Fruit fly (Drosophila melanogaster): Measurements from ENCODE around the gene CG1958.

Gene CG1958

dm6 chrX:7255153-7255552 is 11.6 kb upstream of the CG1958 start (continued):
- no peak for TF ChIP-seq exex (tag; optimal IDR thresholded peaks at IDR 0.05)
- TF ChIP-seq CG12942 (GFP tag; optimal IDR thresholded peaks at IDR 0.05): no peak
- no peak for TF ChIP-seq bowl (GFP tag; IDR thresholded peaks at IDR 0.05)
- peak; percentile 21 for TF ChIP-seq Meics (GFP tag; optimal IDR thresholded peaks at IDR 0.05)
- TF ChIP-seq Xrp1 (GFP tag; IDR thresholded peaks at IDR 0.05): peak; percentile 24; the same call in 1 of the 2 replicates
- peak; percentile 23; the same call in 1 of the 2 replicates for TF ChIP-seq lmd (GFP tag; IDR thresholded peaks at IDR 0.05)
- TF ChIP-seq da (GFP tag; optimal IDR thresholded peaks at IDR 0.05): no peak
- 0 out of 3 replicates have a peak, but pooled peaks have one; percentile 24 for TF ChIP-seq dysf (GFP tag; IDR thresholded peaks at IDR 0.05)
- no peak for TF ChIP-seq prd (optimal IDR thresholded peaks at IDR 0.05)
- TF ChIP-seq prd (GFP tag; IDR thresholded peaks at IDR 0.05): peak; percentile 61; the same call in 2 of the 3 replicates
- TF ChIP-seq NfI (GFP tag; optimal IDR thresholded peaks at IDR 0.05): no peak
- TF ChIP-seq Hmr (GFP tag; optimal IDR thresholded peaks at IDR 0.05): peak; percentile 21
- no peak for TF ChIP-seq CG2199 (GFP tag; IDR thresholded peaks at IDR 0.05)
- TF ChIP-seq org-1 (GFP tag; optimal IDR thresholded peaks at IDR 0.05): no peak
- TF ChIP-seq CG31388 (GFP tag; optimal IDR thresholded peaks at IDR 0.05): no peak
- peak; percentile 26 for TF ChIP-seq nmo (GFP tag; optimal IDR thresholded peaks at IDR 0.05)
- TF ChIP-seq HLH3B (GFP tag; IDR thresholded peaks at IDR 0.05): 0 out of 2 replicates have a peak, but pooled peaks have one; percentile 19
- no peak for TF ChIP-seq hbn (GFP tag; IDR thresholded peaks at IDR 0.05; ENCODE audit: partially characterized antibody)
- peak; percentile 10 for TF ChIP-seq CG10979 (tag; optimal IDR thresholded peaks at IDR 0.05)
- TF ChIP-seq Atf-2 (GFP tag; optimal IDR thresholded peaks at IDR 0.05): no peak
- no peak for TF ChIP-seq CG2889 (GFP tag; IDR thresholded peaks at IDR 0.05)
- TF ChIP-seq kni (GFP tag; optimal IDR thresholded peaks at IDR 0.05): no peak
- TF ChIP-seq Fer1 (GFP tag; optimal IDR thresholded peaks at IDR 0.05): peak; percentile 38
- peak; percentile 9 for TF ChIP-seq Sox102F (GFP tag; optimal IDR thresholded peaks at IDR 0.05)
- no peak for TF ChIP-seq Tbp (GFP tag; optimal IDR thresholded peaks at IDR 0.05)
- TF ChIP-seq vvl (GFP tag; IDR thresholded peaks at IDR 0.05): peak; percentile 42
- peak; percentile 36 for TF ChIP-seq CG2120 (GFP tag; optimal IDR thresholded peaks at IDR 0.05)
- no peak for TF ChIP-seq CHES-1-like (GFP tag; optimal IDR thresholded peaks at IDR 0.05)
- peak; percentile 66 for TF ChIP-seq CG18599 (GFP tag; optimal IDR thresholded peaks at IDR 0.05)
- TF ChIP-seq Hr51 (GFP tag; optimal IDR thresholded peaks at IDR 0.05): peak in 1 of 2 experiments; percentile 7
- no peak for TF ChIP-seq CG10267 (tag; optimal IDR thresholded peaks at IDR 0.05)
- TF ChIP-seq scrt (GFP tag; optimal IDR thresholded peaks at IDR 0.05): peak; percentile 47
- no peak for TF ChIP-seq oc (tag; optimal IDR thresholded peaks at IDR 0.05)
- no peak for TF ChIP-seq ci (GFP tag; IDR thresholded peaks at IDR 0.05)
- peak; percentile 30; the same call in 1 of the 2 replicates for TF ChIP-seq CG9932 (GFP tag; IDR thresholded peaks at IDR 0.05)
- no peak for TF ChIP-seq grn (GFP tag; optimal IDR thresholded peaks at IDR 0.05)
- TF ChIP-seq CG12391 (tag; optimal IDR thresholded peaks at IDR 0.05): peak; percentile 4
- TF ChIP-seq btn (GFP tag; optimal IDR thresholded peaks at IDR 0.05): no peak
- TF ChIP-seq Taf1 (GFP tag; IDR thresholded peaks at IDR 0.05): no peak
- TF ChIP-seq gem (tag; optimal IDR thresholded peaks at IDR 0.05): peak; percentile 21
- TF ChIP-seq lbe (GFP tag; optimal IDR thresholded peaks at IDR 0.05): no peak
- TF ChIP-seq CG9727 (GFP tag; optimal IDR thresholded peaks at IDR 0.05): peak; percentile 18
- peak; percentile 38 for TF ChIP-seq lab (GFP tag; optimal IDR thresholded peaks at IDR 0.05)
- no peak for TF ChIP-seq CkIIα-i1 (GFP tag; IDR thresholded peaks at IDR 0.05)
- TF ChIP-seq Mrtf (GFP tag; IDR thresholded peaks at IDR 0.05): no peak
- no peak for TF ChIP-seq CG1832 (GFP tag; optimal IDR thresholded peaks at IDR 0.05)
- TF ChIP-seq en (GFP tag; optimal IDR thresholded peaks at IDR 0.05): no peak
- TF ChIP-seq trh (GFP tag; optimal IDR thresholded peaks at IDR 0.05): no peak
- TF ChIP-seq row (GFP tag; IDR thresholded peaks at IDR 0.05): peak; percentile 41; the same call in 2 of the 3 replicates
- TF ChIP-seq dmrt99B (tag; optimal IDR thresholded peaks at IDR 0.05): peak; percentile 33
- peak; percentile 38 for TF ChIP-seq CG4404 (GFP tag; IDR thresholded peaks at IDR 0.05)

All from whole organism, embryonic.